Fruit fly (Drosophila melanogaster) whole organism, embryonic: ENCODE results near the gene CG12035.

Source experiments
- Antp ChIP-seq: fragments of 200-800 bp; sonication (Bioruptor generic); optimal IDR thresholded peaks from 3 replicates; lab custom pipeline; 2016; ENCODE audit warnings: missing biosample characterization, missing genetic modification characterization
- B-H1 ChIP-seq: fragments of 200-800 bp; sonication (Bioruptor generic); IDR thresholded peaks from 3 replicates; pipeline ENCODE4 v1.3.6; 2022; ENCODE audit warnings: missing biosample characterization, missing genetic modification characterization
- B-H2 ChIP-seq: fragments of 200-800 bp; sonication (Bioruptor generic); optimal IDR thresholded peaks from 2 replicates; lab custom pipeline; 2018; ENCODE audit warnings: missing biosample characterization, mild to moderate bottlenecking, missing genetic modification characterization
- CG1024 ChIP-seq: fragments of 200-800 bp; sonication (Bioruptor generic); IDR thresholded peaks from 2 replicates; pipeline ENCODE4 v1.3.6; 2022; ENCODE audit warnings: missing biosample characterization, missing genetic modification characterization
- CG10979 ChIP-seq: fragments of 200-800 bp; sonication (Bioruptor generic); optimal IDR thresholded peaks from 2 replicates; lab custom pipeline; 2018; ENCODE audit warnings: missing biosample characterization, mild to moderate bottlenecking, missing genetic modification characterization, moderate library complexity
- CG11247 ChIP-seq: fragments of 200-800 bp; sonication (Bioruptor generic); IDR thresholded peaks from 2 replicates; pipeline ENCODE4 v1.3.6; 2022; ENCODE audit warnings: missing biosample characterization, missing genetic modification characterization
- CG12071 ChIP-seq: fragments of 200-800 bp; sonication (Bioruptor generic); optimal IDR thresholded peaks from 3 replicates; lab custom pipeline; 2018; ENCODE audit warnings: missing biosample characterization, mild to moderate bottlenecking, missing genetic modification characterization
- CG12744 ChIP-seq: fragments of 200-800 bp; sonication (Bioruptor generic); optimal IDR thresholded peaks from 2 replicates; lab custom pipeline; 2016; ENCODE audit warnings: missing biosample characterization, missing genetic modification characterization
- CG13624 ChIP-seq: fragments of 200-800 bp; sonication (Bioruptor generic); optimal IDR thresholded peaks from 2 replicates; lab custom pipeline; 2016; ENCODE audit warnings: missing biosample characterization, missing genetic modification characterization
- CG13775 ChIP-seq: fragments of 200-800 bp; sonication (Bioruptor generic); optimal IDR thresholded peaks from 3 replicates; lab custom pipeline; 2017; ENCODE audit warnings: missing biosample characterization, mild to moderate bottlenecking, missing genetic modification characterization
- CG15479 ChIP-seq: fragments of 200-800 bp; sonication (Bioruptor generic); optimal IDR thresholded peaks from 3 replicates; lab custom pipeline; 2019; ENCODE audit warnings: missing biosample characterization, mild to moderate bottlenecking, missing genetic modification characterization, moderate library complexity
- CG15696 ChIP-seq: fragments of 200-800 bp; sonication (Bioruptor generic); optimal IDR thresholded peaks from 2 replicates; lab custom pipeline; 2019; ENCODE audit warnings: missing biosample characterization, mild to moderate bottlenecking, missing genetic modification characterization, moderate library complexity
- CG17186 ChIP-seq: fragments of 200-800 bp; sonication (Bioruptor generic); optimal IDR thresholded peaks from 3 replicates; lab custom pipeline; 2017; ENCODE audit warnings: missing biosample characterization, missing genetic modification reagents, missing genetic modification characterization
- CG18262 ChIP-seq: fragments of 200-800 bp; optimal IDR thresholded peaks from 3 replicates; lab custom pipeline; 2019; ENCODE audit warnings: missing biosample characterization, mild to moderate bottlenecking, missing genetic modification characterization, moderate library complexity
- CG2199 ChIP-seq: fragments of 200-800 bp; sonication (Bioruptor generic); IDR thresholded peaks from 3 replicates; pipeline ENCODE4 v1.3.6; 2022; ENCODE audit warnings: missing biosample characterization, missing genetic modification characterization
- CG3065 ChIP-seq: fragments of 200-800 bp; sonication (Bioruptor generic); optimal IDR thresholded peaks from 2 replicates; lab custom pipeline; 2016; ENCODE audit warnings: missing biosample characterization, missing genetic modification characterization
- CG31441 ChIP-seq: fragments of 200-800 bp; sonication (Bioruptor generic); IDR thresholded peaks from 2 replicates; pipeline ENCODE4 v1.3.6; 2022; ENCODE audit warnings: missing biosample characterization, missing genetic modification characterization
- CG3163 ChIP-seq: fragments of 200-800 bp; sonication (Bioruptor generic); optimal IDR thresholded peaks from 3 replicates; lab custom pipeline; 2016; ENCODE audit warnings: missing biosample characterization, missing genetic modification characterization
- CG32767 ChIP-seq: fragments of 200-800 bp; sonication (Bioruptor generic); IDR thresholded peaks from 2 replicates; pipeline ENCODE4 v1.3.6; 2022; ENCODE audit warnings: missing biosample characterization, missing genetic modification characterization
- CG42726 ChIP-seq: fragments of 200-800 bp; sonication (Bioruptor generic); IDR thresholded peaks from 2 replicates; pipeline ENCODE4 v1.3.6; 2022; ENCODE audit warnings: missing biosample characterization, missing genetic modification characterization; ENCODE audit not compliant: partially characterized antibody
- CG4617 ChIP-seq: fragments of 200-800 bp; sonication (Bioruptor generic); optimal IDR thresholded peaks from 3 replicates; lab custom pipeline; 2016; ENCODE audit warnings: missing biosample characterization, missing genetic modification characterization, borderline replicate concordance
- CG4854 ChIP-seq: fragments of 200-800 bp; sonication (Bioruptor generic); optimal IDR thresholded peaks from 2 replicates; lab custom pipeline; 2016; ENCODE audit warnings: missing biosample characterization, missing genetic modification characterization, inconsistent platforms
- CG6654 ChIP-seq: fragments of 200-800 bp; sonication (Bioruptor generic); optimal IDR thresholded peaks from 2 replicates; lab custom pipeline; 2017; ENCODE audit warnings: missing biosample characterization, mild to moderate bottlenecking, missing genetic modification characterization
- CG7556 ChIP-seq: fragments of 200-800 bp; sonication (Bioruptor generic); optimal IDR thresholded peaks from 2 replicates; lab custom pipeline; 2017; ENCODE audit warnings: missing biosample characterization, mild to moderate bottlenecking, missing genetic modification characterization
- CG8290 ChIP-seq, 3 experiments: fragments of 200-800 bp; sonication (Bioruptor generic); optimal IDR thresholded peaks; 2 replicates each; lab custom pipeline; 2016 to 2019; ENCODE audit warnings: missing biosample characterization in 3 of 3, missing genetic modification characterization in 3 of 3, mild to moderate bottlenecking in 2 of 3, moderate library complexity in 1 of 3
- CG8388 ChIP-seq: fragments of 200-800 bp; sonication (Bioruptor generic); optimal IDR thresholded peaks from 2 replicates; lab custom pipeline; 2019; ENCODE audit warnings: missing biosample characterization, mild to moderate bottlenecking, missing genetic modification characterization, moderate library complexity
- CG8765 ChIP-seq: fragments of 200-800 bp; sonication (Bioruptor generic); IDR thresholded peaks from 2 replicates; pipeline ENCODE4 v1.3.6; 2022; ENCODE audit warnings: missing biosample characterization, missing genetic modification characterization
- CG9797 ChIP-seq: fragments of 200-800 bp; sonication (Bioruptor generic); optimal IDR thresholded peaks from 3 replicates; lab custom pipeline; 2018; ENCODE audit warnings: missing biosample characterization, mild to moderate bottlenecking, missing genetic modification characterization
- Dp ChIP-seq: fragments of 200-800 bp; sonication (Bioruptor generic); optimal IDR thresholded peaks from 2 replicates; lab custom pipeline; 2018; ENCODE audit warnings: missing biosample characterization, mild to moderate bottlenecking, missing genetic modification characterization, moderate library complexity
- HmgD ChIP-seq: fragments of 200-800 bp; sonication (Bioruptor generic); optimal IDR thresholded peaks from 3 replicates; lab custom pipeline; 2016; ENCODE audit warnings: missing biosample characterization, missing genetic modification characterization
- NfI ChIP-seq: fragments of 200-800 bp; sonication (Bioruptor generic); optimal IDR thresholded peaks from 3 replicates; lab custom pipeline; 2018; ENCODE audit warnings: missing biosample characterization, mild to moderate bottlenecking, missing genetic modification characterization, moderate library complexity
- Poxn ChIP-seq: fragments of 200-800 bp; sonication (Bioruptor generic); IDR thresholded peaks from 2 replicates; pipeline ENCODE4 v1.3.6; 2022; ENCODE audit warnings: missing biosample characterization, missing genetic modification characterization
- Ravus ChIP-seq: fragments of 200-800 bp; sonication (Bioruptor generic); IDR thresholded peaks from 2 replicates; pipeline ENCODE4 v1.3.6; 2022; ENCODE audit warnings: missing biosample characterization, missing genetic modification characterization
- Sry-δ ChIP-seq: fragments of 200-800 bp; sonication (Bioruptor generic); optimal IDR thresholded peaks from 2 replicates; lab custom pipeline; 2016; ENCODE audit warnings: missing biosample characterization, missing genetic modification characterization
- Stat92E ChIP-seq, 3 experiments: fragments of >200 bp in 2 of 3; fragments of 200-800 bp in 1 of 3; sonication (Bioruptor generic) in 1 of 3; optimal IDR thresholded peaks; 2 replicates each; lab custom pipeline; 2017 to 2019; ENCODE audit warnings: missing biosample characterization in 3 of 3, missing genetic modification characterization in 3 of 3, mild to moderate bottlenecking in 1 of 3, moderate library complexity in 1 of 3
- dpn ChIP-seq, 2 experiments: fragments of 200-800 bp; sonication (Bioruptor generic); optimal IDR thresholded peaks; 3 replicates each; lab custom pipeline; 2016; ENCODE audit warnings: missing biosample characterization in 2 of 2, missing genetic modification characterization in 2 of 2
- ewg ChIP-seq: fragments of 200-800 bp; sonication (Bioruptor generic); optimal IDR thresholded peaks from 3 replicates; lab custom pipeline; 2017; ENCODE audit warnings: mild to moderate bottlenecking, missing biosample characterization, missing genetic modification reagents, missing genetic modification characterization
- ham ChIP-seq: fragments of 200-800 bp; sonication (Bioruptor generic); IDR thresholded peaks from 2 replicates; pipeline ENCODE4 v1.3.6; 2022; ENCODE audit warnings: missing biosample characterization, missing genetic modification characterization
- her ChIP-seq: fragments of 200-800 bp; sonication (Bioruptor generic); optimal IDR thresholded peaks from 2 replicates; lab custom pipeline; 2016; ENCODE audit warnings: missing biosample characterization, missing genetic modification characterization
- mirr ChIP-seq: fragments of 200-800 bp; sonication (Bioruptor generic); optimal IDR thresholded peaks from 3 replicates; lab custom pipeline; 2018; ENCODE audit warnings: missing biosample characterization, mild to moderate bottlenecking, missing genetic modification characterization
- nmo ChIP-seq: fragments of 200-800 bp; sonication (Bioruptor generic); optimal IDR thresholded peaks from 2 replicates; lab custom pipeline; 2018; ENCODE audit warnings: missing biosample characterization, mild to moderate bottlenecking, missing genetic modification characterization, moderate library complexity
- psq ChIP-seq: fragments of 200-800 bp; sonication (Bioruptor generic); optimal IDR thresholded peaks from 2 replicates; lab custom pipeline; 2017; ENCODE audit warnings: missing biosample characterization, missing genetic modification characterization
- pum ChIP-seq: fragments of 200-800 bp; sonication (Bioruptor generic); optimal IDR thresholded peaks from 2 replicates; lab custom pipeline; 2016; ENCODE audit warnings: missing biosample characterization, missing genetic modification characterization
- sisA ChIP-seq: fragments of 200-800 bp; sonication (Bioruptor generic); IDR thresholded peaks from 2 replicates; pipeline ENCODE4 v1.3.6; 2022; ENCODE audit warnings: missing biosample characterization, missing genetic modification characterization
- sug ChIP-seq: fragments of 200-800 bp; optimal IDR thresholded peaks from 2 replicates; lab custom pipeline; 2019; ENCODE audit warnings: missing biosample characterization, mild to moderate bottlenecking, missing genetic modification characterization, moderate library complexity
- ttk ChIP-seq: fragments of 200-800 bp; sonication (Bioruptor generic); IDR thresholded peaks from 2 replicates; pipeline ENCODE4 v2.1.2; 2022; ENCODE audit warnings: missing biosample characterization, missing genetic modification characterization
- twi ChIP-seq: fragments of 200-800 bp; optimal IDR thresholded peaks from 2 replicates; lab custom pipeline; 2019; ENCODE audit warnings: missing biosample characterization, mild to moderate bottlenecking, missing genetic modification characterization, moderate library complexity
- vnd ChIP-seq: fragments of 200-800 bp; sonication (Bioruptor generic); IDR thresholded peaks from 3 replicates; pipeline ENCODE4 v1.3.6; 2022; ENCODE audit warnings: missing biosample characterization, missing genetic modification characterization; ENCODE audit not compliant: partially characterized antibody
- vvl ChIP-seq: fragments of 200-800 bp; sonication (Bioruptor generic); IDR thresholded peaks from 2 replicates; pipeline ENCODE4 v1.3.6; 2022; ENCODE audit warnings: missing biosample characterization, missing genetic modification characterization

CG12035 gene

dm6 chr3L:1738375-1739328 is 14.5 kb downstream of the CG12035 start, which contains the start of gene Gk2 (continued):
- TF ChIP-seq mirr (GFP tag; lab: Kevin White, UChicago) (no peak), CG8765 (GFP tag; lab: Robert Waterston, UW) (no peak), NfI (GFP tag; lab: Kevin White, UChicago) (no peak), Ravus (no peak), CG15479 (no peak), CG17186 (GFP tag; lab: Kevin White, UChicago) (no peak), CG9797 (peak; percentile 69), ham (GFP tag; lab: Robert Waterston, UW) (no peak), nmo (GFP tag; lab: Kevin White, UChicago) (no peak), CG3163 (GFP tag; lab: Kevin White, UChicago) (no peak), Dp (peak; percentile 98), Sry-δ (peak; percentile 61), B-H1 (GFP tag; lab: Robert Waterston, UW) (no peak), CG11247 (GFP tag; lab: Robert Waterston, UW) (no peak), her (GFP tag; lab: Kevin White, UChicago) (no peak), CG18262 (tag; lab: Kevin White, UChicago) (no peak), sug (no peak), HmgD (GFP tag; lab: Kevin White, UChicago) (no peak), CG32767 (no peak), CG4854 (GFP tag; lab: Kevin White, UChicago) (no peak), B-H2 (GFP tag; lab: Kevin White, UChicago) (no peak), vvl (GFP tag; lab: Robert Waterston, UW) (0 out of 2 replicates have a peak, but pooled peaks have one; percentile 28), sisA (GFP tag; lab: Robert Waterston, UW) (no peak), Poxn (no peak), CG3065 (GFP tag; lab: Kevin White, UChicago) (no peak), CG31441 (no peak), CG13775 (GFP tag; lab: Kevin White, UChicago) (no peak), ttk (GFP tag; lab: Robert Waterston, UW) (no peak), vnd (GFP tag; lab: Robert Waterston, UW) (peak; percentile 55; the same call in 1 of the 3 replicates), psq (GFP tag; lab: Kevin White, UChicago) (no peak), CG42726 (GFP tag; lab: Robert Waterston, UW) (no peak), ewg (GFP tag; lab: Kevin White, UChicago) (no peak), CG6654 (GFP tag; lab: Kevin White, UChicago) (no peak), pum (GFP tag; lab: Kevin White, UChicago) (no peak), CG13624 (GFP tag; lab: Kevin White, UChicago) (no peak), twi (tag; lab: Kevin White, UChicago) (no peak), Stat92E (GFP tag; optimal IDR thresholded peaks at IDR 0.05; lab: Kevin White, UChicago) (no peak), CG2199 (GFP tag; lab: Robert Waterston, UW) (no peak), CG1024 (no peak), CG8290 (GFP tag; optimal IDR thresholded peaks at IDR 0.05; lab: Kevin White, UChicago) (no peak), CG8290 (tag; optimal IDR thresholded peaks at IDR 0.05; lab: Kevin White, UChicago) (peak in 1 of 2 experiments; percentile 11), Antp (no peak), CG10979 (tag; lab: Kevin White, UChicago) (no peak), CG12744 (no peak), dpn (GFP tag; optimal IDR thresholded peaks at IDR 0.05; lab: Kevin White, UChicago) (no peak), CG15696 (tag; lab: Kevin White, UChicago) (no peak), CG8388 (GFP tag; lab: Kevin White, UChicago) (no peak), CG12071 (no peak), CG7556 (GFP tag; lab: Kevin White, UChicago) (no peak), CG4617 (GFP tag; lab: Kevin White, UChicago) (peak; percentile 21)
